Fruit fly (Drosophila melanogaster) whole organism: ENCODE measurements around the gene Jon65Aiii.

ENCODE experiments used
- CG8478 ChIP-seq: fragments of >200 bp; optimal IDR thresholded peaks from 2 replicates; lab custom pipeline; 2018; ENCODE audit warnings: inconsistent platforms
- psq ChIP-seq: fragments of >200 bp; optimal IDR thresholded peaks from 2 replicates; lab custom pipeline; 2017

dm6 chr3L:6036141-6036540 is 14.4 kb upstream of the Jon65Aiii start:
- TF ChIP-seq psq (lab: Kevin White, UChicago), result no peak
- TF ChIP-seq CG8478 (lab: Kevin White, UChicago), result no peak
